Worm (Caenorhabditis elegans) whole organism, L4/young adult: Measurements from ENCODE around the gene T28F3.11.

ENCODE experiments used
- dao-5 ChIP-seq: sonication (generic microtip); optimal IDR thresholded peaks from 2 replicates; lab custom pipeline; 2016; ENCODE audit warnings: missing genotype, missing genetic modification characterization, moderate library complexity, missing compliant biosample characterization
- him-1 ChIP-seq: sonication (generic microtip); optimal IDR thresholded peaks from 2 replicates; lab custom pipeline; 2016; ENCODE audit warnings: missing genotype, missing genetic modification reagents, missing genetic modification characterization, missing compliant biosample characterization

- no peak for TF ChIP-seq him-1 (tag; lab: Kevin White, UChicago)
- no peak for TF ChIP-seq dao-5 (tag; lab: Kevin White, UChicago)
Observed at ce11 chrIV:17276705-17277458, 14.6 kb downstream of the T28F3.11 start, which contains the start of gene clec-196.
